Fruit fly (Drosophila melanogaster) whole organism, wandering third instar larva: ENCODE data around the gene Sf3b6.
"Not testable (repeated sequence)": the region's sequence is repeated elsewhere in the genome, so short reads cannot be mapped to it uniquely, and the experiment has no call there.

Source experiments
- CG32264 ChIP-seq: fragments of 200-800 bp; sonication (Bioruptor generic); optimal IDR thresholded peaks from 2 replicates; lab custom pipeline; 2016; ENCODE audit warnings: missing biosample characterization, missing genetic modification characterization
- GATAd ChIP-seq: sonication (Bioruptor generic); optimal IDR thresholded peaks from 2 replicates; lab custom pipeline; 2016; ENCODE audit warnings: missing biosample characterization, missing genetic modification characterization
- Hnf4 ChIP-seq: fragments of 200-800 bp; sonication (Bioruptor generic); optimal IDR thresholded peaks from 2 replicates; lab custom pipeline; 2016; ENCODE audit warnings: missing biosample characterization, mild to moderate bottlenecking, missing genetic modification characterization
- Hr78 ChIP-seq: fragments of >200 bp; optimal IDR thresholded peaks from 2 replicates; lab custom pipeline; 2017; ENCODE audit warnings: missing biosample characterization, missing genetic modification characterization
- OdsH ChIP-seq: fragments of 200-800 bp; sonication (Bioruptor generic); optimal IDR thresholded peaks from 2 replicates; lab custom pipeline; 2016; ENCODE audit warnings: missing biosample characterization, mild to moderate bottlenecking, missing genetic modification characterization
- h ChIP-seq: fragments of 200-800 bp; sonication (Bioruptor generic); optimal IDR thresholded peaks from 3 replicates; lab custom pipeline; 2016; ENCODE audit warnings: missing biosample characterization, mild to moderate bottlenecking, missing genetic modification characterization
- lola ChIP-seq: fragments of >200 bp; optimal IDR thresholded peaks from 2 replicates; lab custom pipeline; 2017; ENCODE audit warnings: missing biosample characterization, missing genetic modification characterization
- pan ChIP-seq: fragments of >200 bp; optimal IDR thresholded peaks from 2 replicates; lab custom pipeline; 2017
- usp ChIP-seq: fragments of >200 bp; optimal IDR thresholded peaks from 2 replicates; lab custom pipeline; 2017; ENCODE audit warnings: missing biosample characterization, missing genetic modification characterization
- woc ChIP-seq: sonication (Bioruptor generic); optimal IDR thresholded peaks from 2 replicates; lab custom pipeline; 2016; ENCODE audit warnings: missing biosample characterization, mild to moderate bottlenecking, missing genetic modification characterization

DNA sequence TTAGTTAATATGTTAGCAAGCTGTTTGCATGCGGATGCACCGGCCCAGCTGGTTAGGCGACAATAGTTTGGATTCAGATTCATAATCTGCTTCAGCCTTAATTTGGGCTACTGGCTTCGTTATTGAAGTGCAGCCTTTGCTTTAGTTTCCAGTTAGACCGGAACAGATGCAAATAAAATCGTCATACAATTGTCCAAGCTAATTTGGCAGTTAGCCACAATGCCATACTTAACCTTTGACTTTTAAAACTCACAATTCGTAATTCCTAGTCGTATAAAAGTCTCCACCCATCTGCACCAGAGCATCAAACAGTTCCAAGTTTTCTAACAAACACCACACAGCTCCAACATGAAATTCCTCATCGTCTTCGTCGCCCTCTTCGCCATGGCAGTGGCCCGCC lies 46.6 kb downstream of the Sf3b6 start, which contains the start of gene Lcp65Ab2:
- TF ChIP-seq Hr78 (GFP tag; lab: Kevin White, UChicago); usp (GFP tag; lab: Kevin White, UChicago); pan (lab: Kevin White, UChicago); GATAd; lola (GFP tag; lab: Kevin White, UChicago); woc (GFP tag; lab: Kevin White, UChicago); Hnf4 (GFP tag; lab: Kevin White, UChicago); OdsH; CG32264 (GFP tag; lab: Kevin White, UChicago); h (GFP tag; lab: Kevin White, UChicago): not testable (repeated sequence)
